Worm (Caenorhabditis elegans): Measurements from ENCODE around the gene mmab-1.

DNA sequence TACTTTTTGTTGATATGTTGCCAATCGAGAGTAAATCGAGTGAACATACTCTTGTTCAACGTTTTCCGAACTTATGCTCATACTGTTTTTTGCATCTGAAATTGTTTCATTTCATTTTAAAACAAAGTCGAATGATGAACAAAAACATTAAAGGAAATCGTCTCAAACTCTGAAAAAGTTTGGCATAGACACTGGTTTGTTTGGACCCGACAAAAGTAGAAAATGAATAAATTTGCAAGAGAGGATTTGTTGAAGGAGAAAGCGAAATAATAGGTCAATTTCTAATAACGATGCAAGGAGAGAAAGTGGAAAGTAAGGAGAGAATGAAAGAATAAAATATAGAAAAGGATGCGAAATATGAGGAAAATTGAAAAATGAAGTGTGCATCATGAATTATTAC lies 47.2 kb downstream of the mmab-1 start, which contains the start of gene C35D10.12:
- TF ChIP-seq elt-2 (tag; optimal IDR thresholded peaks at IDR 0.05) (no peak), sea-2 (GFP tag; optimal IDR thresholded peaks at IDR 0.05) (no peak), nhr-25 (tag; optimal IDR thresholded peaks at IDR 0.05) (no peak), unc-39 (tag; optimal IDR thresholded peaks at IDR 0.05) (no peak), nhr-77 (tag; optimal IDR thresholded peaks at IDR 0.05) (no peak), nhr-12 (tag; optimal IDR thresholded peaks at IDR 0.05) (no peak)
